Worm (Caenorhabditis elegans): ENCODE data around the gene tir-1.
A peak's percentile ranks its signal among the peaks of the same experiment; 100 is the strongest.

The tir-1 gene

DNA sequence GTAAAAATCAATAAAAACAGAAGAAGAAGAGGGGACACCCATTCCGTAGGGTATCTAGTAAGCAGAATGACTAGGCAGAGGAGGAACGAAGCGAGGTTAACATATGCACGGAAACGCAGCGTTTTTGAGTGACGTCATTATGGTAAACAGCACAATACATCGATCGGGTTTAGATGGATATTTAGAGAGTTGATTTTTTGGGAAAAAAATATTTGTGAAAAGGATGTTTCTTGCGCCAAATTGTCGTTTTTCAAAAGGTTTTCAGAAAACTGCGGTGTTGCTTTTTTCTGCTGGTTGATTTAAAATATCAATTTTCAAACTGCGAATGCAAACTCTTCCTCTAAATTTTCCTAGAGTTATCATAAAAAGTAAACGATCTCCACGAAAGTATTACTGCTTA lies 70.1 kb downstream of the tir-1 start, which contains the start of gene C36A4.10:
Gene C36A4.10, minus strand, starts transcription at position 101 of the 400 bp plus-strand sequence.
- TF ChIP-seq sea-1 (GFP tag; conservative IDR thresholded peaks at IDR 0.05) (no peak), B0310.2 (tag; optimal IDR thresholded peaks at IDR 0.05) (no peak), aly-1 (tag; optimal IDR thresholded peaks at IDR 0.05) (no peak), ama-1 (optimal IDR thresholded peaks at IDR 0.05) (no peak), tra-4 (tag; optimal IDR thresholded peaks at IDR 0.05) (no peak), flt-1 (GFP tag; IDR thresholded peaks at IDR 0.05) (no peak), tbx-37 (GFP tag; conservative IDR thresholded peaks at IDR 0.05) (no peak), ceh-36 (tag; optimal IDR thresholded peaks at IDR 0.05) (no peak), F13C5.2 (tag; optimal IDR thresholded peaks at IDR 0.05) (no peak), hmg-4 (GFP tag; optimal IDR thresholded peaks at IDR 0.05) (no peak), tbx-11 (GFP tag; IDR thresholded peaks at IDR 0.05) (no peak), hmbx-1 (tag; optimal IDR thresholded peaks at IDR 0.05) (no peak), pes-1 (GFP tag; IDR thresholded peaks at IDR 0.05) (no peak), ceh-13 (GFP tag; optimal IDR thresholded peaks at IDR 0.05) (no peak), scrt-1 (GFP tag; IDR thresholded peaks at IDR 0.05) (no peak), hnd-1 (tag; optimal IDR thresholded peaks at IDR 0.05) (no peak), ets-7 (tag; optimal IDR thresholded peaks at IDR 0.05) (no peak)

DNA sequence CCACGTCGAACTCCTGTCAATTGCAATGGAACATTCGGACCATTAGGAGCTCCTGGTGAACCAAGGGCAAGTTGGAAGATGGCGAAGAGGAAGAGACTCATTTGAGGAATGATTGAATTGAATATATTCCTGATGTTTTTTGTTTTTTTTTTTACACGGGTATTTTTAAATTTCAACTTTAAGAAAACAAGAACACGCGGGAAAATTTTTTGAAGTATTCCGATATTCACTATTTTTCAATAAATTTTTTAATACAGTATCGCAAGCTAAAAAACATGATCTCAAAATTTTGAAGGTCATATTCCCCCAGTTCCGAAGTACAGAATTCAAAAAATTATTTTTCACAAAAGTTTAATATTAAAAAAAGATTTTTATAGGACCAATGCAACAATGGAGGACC lies 72.3 kb downstream of the tir-1 start, which contains the start of gene cnnm-5:
Gene cnnm-5, minus strand, starts transcription at position 101 of the 400 bp plus-strand sequence.
- TF ChIP-seq sea-1 (GFP tag; conservative IDR thresholded peaks at IDR 0.05) (no peak), F13C5.2 (tag; optimal IDR thresholded peaks at IDR 0.05) (no peak)

DNA sequence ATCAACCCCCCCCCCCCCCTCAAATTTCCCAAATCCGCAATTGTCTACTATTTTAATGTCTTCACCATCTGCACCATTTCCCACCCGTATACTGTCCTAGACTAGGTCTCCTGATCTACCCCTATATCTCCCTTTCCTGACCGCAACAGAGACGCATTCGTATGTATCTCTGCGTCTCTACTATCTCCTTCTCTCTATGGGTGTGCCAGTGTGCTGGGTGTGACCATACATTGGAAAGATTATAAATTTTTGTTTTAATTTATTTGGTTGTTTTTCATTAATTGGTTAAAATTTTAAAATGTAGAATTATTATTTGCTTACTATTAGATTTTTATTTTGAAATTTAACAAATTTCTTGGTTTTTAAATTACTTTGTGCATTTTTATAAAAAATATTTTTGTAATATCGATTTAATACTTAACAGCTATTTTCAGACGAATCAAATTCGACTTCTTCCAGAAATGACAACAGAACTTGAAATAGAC lies 79.4 kb downstream of the tir-1 start, which contains the start of gene amx-1:
Gene amx-1, plus strand, starts transcription at position 435 of the 485 bp plus-strand sequence.
- no peak for TF ChIP-seq B0310.2 (tag; optimal IDR thresholded peaks at IDR 0.05)
- TF ChIP-seq tbx-11 (GFP tag; IDR thresholded peaks at IDR 0.05): no peak
- TF ChIP-seq aly-1 (tag; optimal IDR thresholded peaks at IDR 0.05): no peak
- TF ChIP-seq F13C5.2 (tag; optimal IDR thresholded peaks at IDR 0.05): no peak
- no peak for TF ChIP-seq sea-1 (GFP tag; conservative IDR thresholded peaks at IDR 0.05)
- TF ChIP-seq hmg-4 (GFP tag; optimal IDR thresholded peaks at IDR 0.05): no peak
- TF ChIP-seq flt-1 (GFP tag; IDR thresholded peaks at IDR 0.05): no peak
- no peak for TF ChIP-seq hmbx-1 (tag; optimal IDR thresholded peaks at IDR 0.05)
- no peak for TF ChIP-seq tra-4 (tag; optimal IDR thresholded peaks at IDR 0.05)
- TF ChIP-seq scrt-1 (GFP tag; IDR thresholded peaks at IDR 0.05): no peak
- TF ChIP-seq ets-7 (tag; optimal IDR thresholded peaks at IDR 0.05): no peak
- no peak for TF ChIP-seq ama-1 (optimal IDR thresholded peaks at IDR 0.05)
- no peak for TF ChIP-seq ceh-13 (GFP tag; optimal IDR thresholded peaks at IDR 0.05)

DNA sequence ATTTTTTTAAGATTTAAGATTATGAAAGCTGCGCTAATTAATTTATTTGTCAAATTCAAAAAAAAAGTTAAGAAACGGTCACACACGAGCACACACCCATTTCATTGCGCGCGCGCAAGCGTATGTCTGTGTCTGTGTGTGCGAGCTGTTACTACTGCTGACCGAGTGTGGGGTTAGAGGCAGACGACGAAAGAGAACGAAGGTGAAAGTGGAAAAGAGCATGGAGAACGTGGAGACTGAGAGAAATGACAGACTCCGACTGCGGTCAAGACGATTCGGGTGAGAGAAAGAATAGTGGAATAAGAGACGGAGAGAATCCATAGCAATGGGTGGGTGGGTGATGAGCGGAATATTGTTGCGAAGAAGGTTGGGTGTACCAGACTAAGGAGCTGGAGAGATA lies 81.3 kb downstream of the tir-1 start:
- TF ChIP-seq aly-1 (tag; optimal IDR thresholded peaks at IDR 0.05) (peak; percentile 36), F13C5.2 (tag; optimal IDR thresholded peaks at IDR 0.05) (peak; percentile 20), hmg-4 (GFP tag; optimal IDR thresholded peaks at IDR 0.05) (peak; percentile 74), sea-1 (GFP tag; conservative IDR thresholded peaks at IDR 0.05) (no peak)

Data from whole organism, early embryonic.